Fruit fly (Drosophila melanogaster): ENCODE measurements around the gene CG10555.

- TF ChIP-seq CG8478 (optimal IDR thresholded peaks at IDR 0.05) (no peak), Dll (optimal IDR thresholded peaks at IDR 0.05) (no peak), usp (GFP tag; optimal IDR thresholded peaks at IDR 0.05) (no peak)
Observed at dm6 chrX:8414351-8414750, 15.6 kb downstream of the CG10555 start.

Measured in whole organism.